Worm (Caenorhabditis elegans) whole organism, L2 larva: ENCODE data around the gene F20H11.4.

ENCODE experiments used
- C34F6.9 ChIP-seq: fragments of 150-350 bp; optimal IDR thresholded peaks from 2 replicates; lab custom pipeline; 2014; ENCODE audit warnings: missing biosample characterization, missing genetic modification characterization
- R02D3.7 ChIP-seq: fragments of 150-350 bp; optimal IDR thresholded peaks from 2 replicates; lab custom pipeline; 2014; ENCODE audit warnings: missing biosample characterization, missing genetic modification characterization
- Y55F3AM.14 ChIP-seq: fragments of 200-800 bp; sonication (Bioruptor generic); optimal IDR thresholded peaks from 2 replicates; lab custom pipeline; 2018; ENCODE audit warnings: mild to moderate bottlenecking, missing genetic modification characterization, missing compliant biosample characterization
- ZK546.5 ChIP-seq: sonication (generic microtip); optimal IDR thresholded peaks from 2 replicates; lab custom pipeline; 2017; ENCODE audit warnings: missing biosample characterization, missing genetic modification characterization
- blmp-1 ChIP-seq: sonication (generic microtip); optimal IDR thresholded peaks from 2 replicates; lab custom pipeline; 2017; ENCODE audit warnings: missing genetic modification characterization, mild to moderate bottlenecking, missing compliant biosample characterization, antibody characterized with exemption, moderate library complexity; ENCODE audit not compliant: insufficient read depth
- ceh-16 ChIP-seq: fragments of 150-350 bp; optimal IDR thresholded peaks from 2 replicates; lab custom pipeline; 2014; ENCODE audit warnings: missing biosample characterization, missing genetic modification characterization
- ceh-82 ChIP-seq: fragments of 150-350 bp; optimal IDR thresholded peaks from 2 replicates; lab custom pipeline; 2014; ENCODE audit warnings: missing biosample characterization, missing genetic modification characterization
- crh-2 ChIP-seq: sonication (generic microtip); optimal IDR thresholded peaks from 2 replicates; lab custom pipeline; 2017; ENCODE audit warnings: missing biosample characterization, missing genetic modification characterization
- dmd-4 ChIP-seq: sonication (generic microtip); optimal IDR thresholded peaks from 2 replicates; lab custom pipeline; 2017; ENCODE audit warnings: missing biosample characterization, missing genetic modification characterization
- egl-27 ChIP-seq: sonication (generic microtip); optimal IDR thresholded peaks from 3 replicates; lab custom pipeline; 2017; ENCODE audit warnings: missing biosample characterization, missing genetic modification reagents, missing genetic modification characterization
- elt-1 ChIP-seq: fragments of 150-350 bp; optimal IDR thresholded peaks from 2 replicates; lab custom pipeline; 2014; ENCODE audit warnings: missing biosample characterization, missing genetic modification characterization
- elt-3 ChIP-seq: sonication (generic microtip); optimal IDR thresholded peaks from 2 replicates; lab custom pipeline; 2017; ENCODE audit warnings: missing biosample characterization, missing genetic modification characterization
- fos-1 ChIP-seq: fragments of 150-350 bp; optimal IDR thresholded peaks from 2 replicates; lab custom pipeline; 2014; ENCODE audit warnings: missing biosample characterization, missing genetic modification characterization
- gmeb-1 ChIP-seq: fragments of 150-350 bp; optimal IDR thresholded peaks from 2 replicates; lab custom pipeline; 2014; ENCODE audit warnings: missing biosample characterization, missing genetic modification characterization
- lin-13 ChIP-seq: fragments of 150-350 bp; optimal IDR thresholded peaks from 2 replicates; lab custom pipeline; 2014; ENCODE audit warnings: missing biosample characterization, missing genetic modification reagents, missing genetic modification characterization
- lin-39 ChIP-seq: fragments of 150-350 bp; optimal IDR thresholded peaks from 2 replicates; lab custom pipeline; 2014; ENCODE audit warnings: missing biosample characterization, missing genetic modification reagents, missing genetic modification characterization
- lsy-2 ChIP-seq, 2 experiments: fragments of 150-350 bp in 1 of 2; sonication (generic microtip) in 1 of 2; optimal IDR thresholded peaks; 2 replicates each; lab custom pipeline; 2014 to 2017; ENCODE audit warnings: missing biosample characterization in 2 of 2, missing genetic modification characterization in 2 of 2
- mab-5 ChIP-seq: fragments of 150-350 bp; optimal IDR thresholded peaks from 2 replicates; lab custom pipeline; 2014; ENCODE audit warnings: missing biosample characterization, missing genetic modification characterization
- mbf-1 ChIP-seq: sonication (generic microtip); optimal IDR thresholded peaks from 2 replicates; lab custom pipeline; 2017; ENCODE audit warnings: missing biosample characterization, missing genetic modification characterization
- mdl-1 ChIP-seq, 2 experiments: fragments of 150-350 bp in 1 of 2; sonication (generic microtip) in 1 of 2; optimal IDR thresholded peaks; 2 replicates each; lab custom pipeline; 2017; ENCODE audit warnings: missing biosample characterization in 2 of 2, missing genetic modification characterization in 2 of 2
- nhr-10 ChIP-seq: sonication (generic microtip); optimal IDR thresholded peaks from 2 replicates; lab custom pipeline; 2017; ENCODE audit warnings: missing biosample characterization, missing genetic modification characterization
- nhr-11 ChIP-seq: fragments of 150-350 bp; optimal IDR thresholded peaks from 2 replicates; lab custom pipeline; 2014; ENCODE audit warnings: missing biosample characterization, missing genetic modification characterization
- nhr-12 ChIP-seq: fragments of 150-350 bp; optimal IDR thresholded peaks from 2 replicates; lab custom pipeline; 2014; ENCODE audit warnings: missing biosample characterization, missing genetic modification characterization
- nhr-129 ChIP-seq: fragments of 150-350 bp; optimal IDR thresholded peaks from 2 replicates; lab custom pipeline; 2014; ENCODE audit warnings: missing biosample characterization, missing genetic modification characterization
- nhr-21 ChIP-seq: fragments of 150-350 bp; optimal IDR thresholded peaks from 2 replicates; lab custom pipeline; 2014; ENCODE audit warnings: missing biosample characterization, missing genetic modification characterization
- nhr-237 ChIP-seq: fragments of 150-350 bp; optimal IDR thresholded peaks from 2 replicates; lab custom pipeline; 2014; ENCODE audit warnings: missing biosample characterization, missing genetic modification characterization
- peb-1 ChIP-seq: fragments of 150-350 bp; optimal IDR thresholded peaks from 2 replicates; lab custom pipeline; 2014; ENCODE audit warnings: missing biosample characterization, missing genetic modification characterization
- sma-9 ChIP-seq, 2 experiments: fragments of 150-350 bp in 1 of 2; sonication (generic microtip) in 1 of 2; optimal IDR thresholded peaks; 2 replicates each; lab custom pipeline; 2014 to 2016; ENCODE audit warnings: missing genetic modification characterization in 2 of 2, mild to moderate bottlenecking in 1 of 2, missing biosample characterization in 1 of 2, missing compliant biosample characterization in 1 of 2, missing genetic modification reagents in 1 of 2, moderate library complexity in 1 of 2
- snpc-4 ChIP-seq: fragments of 150-350 bp; optimal IDR thresholded peaks from 2 replicates; lab custom pipeline; 2014; ENCODE audit warnings: missing biosample characterization, missing genetic modification characterization
- unc-39 ChIP-seq: fragments of 150-350 bp; optimal IDR thresholded peaks from 2 replicates; lab custom pipeline; 2014; ENCODE audit warnings: missing biosample characterization, missing genetic modification characterization
- unc-55 ChIP-seq: fragments of 150-350 bp; sonication (generic microtip); optimal IDR thresholded peaks from 3 replicates; lab custom pipeline; 2014; ENCODE audit warnings: missing biosample characterization, missing genetic modification reagents, missing genetic modification characterization
- unc-62 ChIP-seq: fragments of 150-350 bp; optimal IDR thresholded peaks from 2 replicates; lab custom pipeline; 2014; ENCODE audit warnings: missing biosample characterization, missing genetic modification reagents, missing genetic modification characterization
- zag-1 ChIP-seq: fragments of 150-350 bp; optimal IDR thresholded peaks from 2 replicates; lab custom pipeline; 2014; ENCODE audit warnings: missing biosample characterization, missing genetic modification characterization
- ztf-1 ChIP-seq: fragments of 200-800 bp; sonication (Bioruptor generic); conservative IDR thresholded peaks from 2 replicates; pipeline ENCODE4 v1.3.6; 2022; ENCODE audit warnings: missing genetic modification characterization, missing compliant biosample characterization
- ztf-11 ChIP-seq: sonication (generic microtip); optimal IDR thresholded peaks from 2 replicates; lab custom pipeline; 2017; ENCODE audit warnings: missing biosample characterization, missing genetic modification characterization
- ztf-4 ChIP-seq: fragments of 150-350 bp; optimal IDR thresholded peaks from 2 replicates; lab custom pipeline; 2014; ENCODE audit warnings: missing biosample characterization, missing genetic modification characterization

F20H11.4 gene

ce11 chrIII:6592075-6592474 is 16.3 kb upstream of the F20H11.4 start, which contains the start of gene F20H11.1:
Gene F20H11.1, minus strand, starts transcription at chrIII:6592175.
- TF ChIP-seq mdl-1 (tag; optimal IDR thresholded peaks at IDR 0.05; lab: Kevin White, UChicago): no peak
- no peak for TF ChIP-seq lin-39 (tag; lab: Kevin White, UChicago)
- no peak for TF ChIP-seq snpc-4 (tag; lab: Kevin White, UChicago)
- no peak for TF ChIP-seq dmd-4 (tag; lab: Kevin White, UChicago)
- no peak for TF ChIP-seq sma-9 (GFP tag; optimal IDR thresholded peaks at IDR 0.05; lab: Kevin White, UChicago)
- no peak for TF ChIP-seq sma-9 (tag; optimal IDR thresholded peaks at IDR 0.05; lab: Kevin White, UChicago)
- no peak for TF ChIP-seq zag-1 (tag; lab: Kevin White, UChicago)
- TF ChIP-seq C34F6.9 (tag; lab: Kevin White, UChicago): no peak
- TF ChIP-seq unc-62: no peak
- TF ChIP-seq ztf-4 (tag; lab: Kevin White, UChicago): no peak
- TF ChIP-seq nhr-12 (tag; lab: Kevin White, UChicago): no peak
- no peak for TF ChIP-seq unc-55 (GFP tag; lab: Kevin White, UChicago)
- no peak for TF ChIP-seq gmeb-1 (tag; lab: Kevin White, UChicago)
- no peak for TF ChIP-seq unc-39 (tag; lab: Kevin White, UChicago)

ce11 chrIII:6594069-6594468 is 14.4 kb upstream of the F20H11.4 start:
- TF ChIP-seq Y55F3AM.14 (GFP tag; lab: Kevin White, UChicago) (no peak), snpc-4 (tag; lab: Kevin White, UChicago) (no peak), crh-2 (no peak), peb-1 (tag; lab: Kevin White, UChicago) (no peak)

- TF ChIP-seq fos-1 (no peak), peb-1 (tag; lab: Kevin White, UChicago) (no peak), mbf-1 (tag; lab: Kevin White, UChicago) (no peak), ceh-82 (tag; lab: Kevin White, UChicago) (no peak), ztf-4 (tag; lab: Kevin White, UChicago) (no peak), nhr-10 (tag; lab: Kevin White, UChicago) (no peak)
These were observed 7.3 kb upstream of the F20H11.4 start, which contains the start of gene let-765 for ce11 chrIII:6601073-6601472. Gene let-765, minus strand, starts transcription at chrIII:6601173.

- no peak for TF ChIP-seq egl-27 (tag; lab: Kevin White, UChicago)
- no peak for TF ChIP-seq unc-39 (tag; lab: Kevin White, UChicago)
- peak; percentile 33 for TF ChIP-seq nhr-129
- TF ChIP-seq fos-1: peak; percentile 19
- no peak for TF ChIP-seq zag-1 (tag; lab: Kevin White, UChicago)
These were observed 5.2 kb upstream of the F20H11.4 start for ce11 chrIII:6603185-6603584.

ce11 chrIII:6604317-6604716 is 4.1 kb upstream of the F20H11.4 start:
- TF ChIP-seq blmp-1: peak; percentile 18
- peak; percentile 18 for TF ChIP-seq crh-2
- peak; percentile 29 for TF ChIP-seq sma-9 (GFP tag; optimal IDR thresholded peaks at IDR 0.05; lab: Kevin White, UChicago)
- no peak for TF ChIP-seq sma-9 (tag; optimal IDR thresholded peaks at IDR 0.05; lab: Kevin White, UChicago)
- TF ChIP-seq elt-3: no peak
- TF ChIP-seq fos-1: peak; percentile 62
- TF ChIP-seq lsy-2 (tag; optimal IDR thresholded peaks at IDR 0.05; lab: Kevin White, UChicago): no peak
- no peak for TF ChIP-seq egl-27 (tag; lab: Kevin White, UChicago)

ce11 chrIII:6605442-6605992 is 2.9 kb upstream of the F20H11.4 start:
- TF ChIP-seq dmd-4 (tag; lab: Kevin White, UChicago) (no peak), fos-1 (peak; percentile 3), gmeb-1 (tag; lab: Kevin White, UChicago) (no peak), sma-9 (GFP tag; optimal IDR thresholded peaks at IDR 0.05; lab: Kevin White, UChicago) (peak; percentile 63), sma-9 (tag; optimal IDR thresholded peaks at IDR 0.05; lab: Kevin White, UChicago) (no peak), ceh-16 (tag; lab: Kevin White, UChicago) (no peak)

- TF ChIP-seq nhr-11 (no peak), mbf-1 (tag; lab: Kevin White, UChicago) (no peak), Y55F3AM.14 (GFP tag; lab: Kevin White, UChicago) (peak; percentile 64), unc-39 (tag; lab: Kevin White, UChicago) (no peak), fos-1 (peak; percentile 63), mab-5 (tag; lab: Kevin White, UChicago) (peak; percentile 63), gmeb-1 (tag; lab: Kevin White, UChicago) (peak; percentile 55), ceh-16 (tag; lab: Kevin White, UChicago) (no peak), elt-1 (no peak), R02D3.7 (tag; lab: Kevin White, UChicago) (no peak), nhr-21 (peak; percentile 58), unc-62 (no peak), lin-39 (tag; lab: Kevin White, UChicago) (no peak), lin-13 (GFP tag; lab: Kevin White, UChicago) (peak; percentile 82), lsy-2 (tag; optimal IDR thresholded peaks at IDR 0.05; lab: Kevin White, UChicago) (peak; percentile 52 to 86), ztf-11 (tag; lab: Kevin White, UChicago) (no peak), unc-55 (GFP tag; lab: Kevin White, UChicago) (peak; percentile 86), ZK546.5 (tag; lab: Kevin White, UChicago) (no peak), egl-27 (tag; lab: Kevin White, UChicago) (peak; percentile 8), ztf-1 (GFP tag; lab: Robert Waterston, UW) (no peak), nhr-237 (tag; lab: Kevin White, UChicago) (no peak), ztf-4 (tag; lab: Kevin White, UChicago) (peak; percentile 92), nhr-10 (tag; lab: Kevin White, UChicago) (no peak)
These were observed 2.4 kb upstream of the F20H11.4 start for ce11 chrIII:6606022-6606467.
